Worm (Caenorhabditis elegans): ENCODE results near the gene T11F8.1.

DNA sequence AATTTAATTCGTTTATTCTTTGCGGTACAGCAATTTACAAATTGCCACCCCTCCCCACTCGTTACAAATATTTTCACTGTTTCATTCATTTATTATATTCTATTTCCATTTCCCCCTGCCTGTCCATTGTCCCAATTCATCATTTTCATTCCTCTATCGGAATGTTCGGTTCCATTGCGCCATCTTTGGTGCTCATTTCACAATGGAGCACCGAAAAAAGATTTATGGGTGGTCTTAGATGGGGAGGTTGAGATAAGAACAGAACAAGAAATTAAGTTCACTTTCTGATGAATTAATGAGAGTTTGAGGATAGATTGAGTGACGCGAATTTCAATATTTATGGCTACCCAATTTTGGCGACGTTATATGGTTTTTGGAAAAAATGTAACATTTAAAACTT, 12.8 kb downstream of the T11F8.1 start:
- TF ChIP-seq sea-2 (GFP tag; IDR thresholded peaks at IDR 0.05): no peak
- no peak for TF ChIP-seq Y95B8A.8 (GFP tag; IDR thresholded peaks at IDR 0.05)
- TF ChIP-seq pbrm-1 (GFP tag; IDR thresholded peaks at IDR 0.05): no peak
- TF ChIP-seq F55B11.4 (tag; optimal IDR thresholded peaks at IDR 0.05; ENCODE audit: borderline replicate concordance, insufficient read depth): no peak
- no peak for TF ChIP-seq rec-8 (tag; optimal IDR thresholded peaks at IDR 0.05)
- TF ChIP-seq F57C9.4 (tag; optimal IDR thresholded peaks at IDR 0.05): no peak
- TF ChIP-seq mcd-1 (GFP tag; IDR thresholded peaks at IDR 0.05): no peak

All from whole organism, young adult.